Comparison of ENCODE assay signal across 2 fruit fly cellular contexts in the genomic region with DNA sequence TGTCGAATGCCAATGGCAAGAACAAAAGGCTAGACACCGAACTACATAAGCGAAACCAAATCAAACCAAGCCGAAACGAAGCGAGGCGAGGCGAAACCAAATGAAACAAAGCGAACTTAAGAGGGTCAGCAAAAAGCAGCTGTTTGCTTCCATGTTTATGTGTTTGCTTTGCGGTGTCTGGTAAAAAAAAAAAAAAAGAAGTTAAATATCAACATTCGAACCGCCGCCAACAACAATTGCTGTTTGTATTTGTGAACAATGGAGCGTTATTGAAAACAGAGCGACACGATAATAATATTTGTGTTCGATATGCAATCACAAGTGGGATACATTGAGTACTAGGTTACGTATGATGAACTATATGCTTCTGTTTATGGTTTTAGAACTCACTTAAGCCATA.
TF ChIP-seq lines count a peak whose summit lies in the region.

No protein-coding gene starts in this region.

TF ChIP-seq in whole organism, embryonic, 481 proteins besides CTCF, POLR2A, EP300 and RAD21 (continued from another document and continues in another):
- TF ChIP-seq CG6813 (GFP tag; optimal IDR thresholded peaks at IDR 0.05; lab: Kevin White, UChicago) (peak; percentile 37), B-H1 (GFP tag; IDR thresholded peaks at IDR 0.05; lab: Robert Waterston, UW) (no peak), CG30020 (tag; optimal IDR thresholded peaks at IDR 0.05; lab: Kevin White, UChicago) (no peak), mld (GFP tag; IDR thresholded peaks at IDR 0.05; lab: Robert Waterston, UW; ENCODE audit: partially characterized antibody) (no peak), sens-2 (GFP tag; IDR thresholded peaks at IDR 0.05; lab: Robert Waterston, UW) (no peak), lov (optimal IDR thresholded peaks at IDR 0.05; lab: Kevin White, UChicago) (no peak), lov (GFP tag; IDR thresholded peaks at IDR 0.05; lab: Robert Waterston, UW) (no peak), dm (GFP tag; optimal IDR thresholded peaks at IDR 0.05; lab: Kevin White, UChicago) (no peak), Mes4 (GFP tag; optimal IDR thresholded peaks at IDR 0.05; lab: Kevin White, UChicago) (no peak), Fer3 (tag; optimal IDR thresholded peaks at IDR 0.05; lab: Kevin White, UChicago) (peak; percentile 45), unc-4 (GFP tag; IDR thresholded peaks at IDR 0.05; lab: Robert Waterston, UW; ENCODE audit: partially characterized antibody) (no peak), sug (tag; optimal IDR thresholded peaks at IDR 0.05; lab: Kevin White, UChicago) (no peak), dysf (GFP tag; IDR thresholded peaks at IDR 0.05; lab: Robert Waterston, UW) (no peak; the same call in 2 of the 3 replicates), lbe (GFP tag; optimal IDR thresholded peaks at IDR 0.05; lab: Kevin White, UChicago) (peak; percentile 14), CG6683 (GFP tag; optimal IDR thresholded peaks at IDR 0.05; lab: Kevin White, UChicago) (no peak), PHDP (tag; optimal IDR thresholded peaks at IDR 0.05; lab: Kevin White, UChicago) (peak; percentile 50), ap (GFP tag; IDR thresholded peaks at IDR 0.05; lab: Robert Waterston, UW) (no peak), oc (tag; optimal IDR thresholded peaks at IDR 0.05; lab: Kevin White, UChicago) (no peak), CG2678 (tag; optimal IDR thresholded peaks at IDR 0.05; lab: Kevin White, UChicago) (peak; percentile 50), CG12155 (GFP tag; optimal IDR thresholded peaks at IDR 0.05; lab: Kevin White, UChicago) (no peak), Scr (GFP tag; IDR thresholded peaks at IDR 0.05; lab: Robert Waterston, UW; ENCODE audit: partially characterized antibody) (no peak), ab (GFP tag; optimal IDR thresholded peaks at IDR 0.05; lab: Kevin White, UChicago) (no peak), cwo (GFP tag; optimal IDR thresholded peaks at IDR 0.05; lab: Kevin White, UChicago) (no peak), vfl (GFP tag; optimal IDR thresholded peaks at IDR 0.05; lab: Kevin White, UChicago) (no peak), CG9817 (tag; optimal IDR thresholded peaks at IDR 0.05; lab: Kevin White, UChicago) (peak; percentile 13), GATAe (GFP tag; conservative IDR thresholded peaks at IDR 0.05; lab: Robert Waterston, UW) (no peak), NFAT (GFP tag; IDR thresholded peaks at IDR 0.05; lab: Robert Waterston, UW) (no peak), CG3726 (GFP tag; IDR thresholded peaks at IDR 0.05; lab: Robert Waterston, UW) (no peak), vvl (GFP tag; IDR thresholded peaks at IDR 0.05; lab: Robert Waterston, UW) (no peak), CG1024 (GFP tag; IDR thresholded peaks at IDR 0.05; lab: Robert Waterston, UW) (no peak), CG12769 (tag; optimal IDR thresholded peaks at IDR 0.05; lab: Kevin White, UChicago) (peak; percentile 29), chm (GFP tag; IDR thresholded peaks at IDR 0.05; lab: Robert Waterston, UW) (0 out of 2 replicates have a peak, but pooled peaks have one; percentile 8), CG12219 (GFP tag; optimal IDR thresholded peaks at IDR 0.05; lab: Kevin White, UChicago) (no peak), NC2α (GFP tag; optimal IDR thresholded peaks at IDR 0.05; lab: Kevin White, UChicago) (no peak), Dbx (GFP tag; IDR thresholded peaks at IDR 0.05; lab: Robert Waterston, UW) (no peak), seq (GFP tag; IDR thresholded peaks at IDR 0.05; lab: Robert Waterston, UW) (no peak), Max (GFP tag; optimal IDR thresholded peaks at IDR 0.05; lab: Kevin White, UChicago) (no peak), CG10565 (GFP tag; optimal IDR thresholded peaks at IDR 0.05; lab: Kevin White, UChicago) (no peak), CG2120 (GFP tag; optimal IDR thresholded peaks at IDR 0.05; lab: Kevin White, UChicago) (peak; percentile 44), Blimp-1 (GFP tag; optimal IDR thresholded peaks at IDR 0.05; lab: Kevin White, UChicago) (no peak), CG8290 (GFP tag; optimal IDR thresholded peaks at IDR 0.05; lab: Kevin White, UChicago) (no peak), CG8290 (tag; optimal IDR thresholded peaks at IDR 0.05; lab: Kevin White, UChicago) (peak in 1 of 2 experiments; percentile 35), NK7.1 (GFP tag; optimal IDR thresholded peaks at IDR 0.05; lab: Kevin White, UChicago) (no peak), CG17359 (tag; optimal IDR thresholded peaks at IDR 0.05; lab: Kevin White, UChicago) (peak; percentile 20), Meics (GFP tag; optimal IDR thresholded peaks at IDR 0.05; lab: Kevin White, UChicago) (peak; percentile 63), caup (GFP tag; optimal IDR thresholded peaks at IDR 0.05; lab: Kevin White, UChicago; ENCODE audit: severe bottlenecking) (peak; percentile 57), CG11560 (tag; IDR thresholded peaks at IDR 0.05; lab: Robert Waterston, UW) (no peak), HLH4C (GFP tag; IDR thresholded peaks at IDR 0.05; lab: Robert Waterston, UW; ENCODE audit: partially characterized antibody) (no peak), CG10462 (GFP tag; optimal IDR thresholded peaks at IDR 0.05; lab: Kevin White, UChicago) (no peak), CG13424 (tag; optimal IDR thresholded peaks at IDR 0.05; lab: Kevin White, UChicago) (peak; percentile 13), CG11723 (GFP tag; optimal IDR thresholded peaks at IDR 0.05; lab: Kevin White, UChicago) (no peak), CG32532 (GFP tag; IDR thresholded peaks at IDR 0.05; lab: Robert Waterston, UW) (no peak), CG12744 (GFP tag; optimal IDR thresholded peaks at IDR 0.05; lab: Kevin White, UChicago) (peak; percentile 6), CG18476 (GFP tag; optimal IDR thresholded peaks at IDR 0.05; lab: Kevin White, UChicago) (no peak), slou (GFP tag; optimal IDR thresholded peaks at IDR 0.05; lab: Kevin White, UChicago) (no peak), Lpt (GFP tag; optimal IDR thresholded peaks at IDR 0.05; lab: Kevin White, UChicago) (no peak), CG15011 (GFP tag; optimal IDR thresholded peaks at IDR 0.05; lab: Kevin White, UChicago) (peak; percentile 25), rib (GFP tag; IDR thresholded peaks at IDR 0.05; lab: Robert Waterston, UW) (no peak), hb (GFP tag; IDR thresholded peaks at IDR 0.05; lab: Robert Waterston, UW; ENCODE audit: partially characterized antibody) (no peak), Camta (GFP tag; optimal IDR thresholded peaks at IDR 0.05; lab: Kevin White, UChicago) (no peak), Atf3 (GFP tag; optimal IDR thresholded peaks at IDR 0.05; lab: Kevin White, UChicago) (no peak), nmo (GFP tag; optimal IDR thresholded peaks at IDR 0.05; lab: Kevin White, UChicago) (no peak), CG10543 (GFP tag; optimal IDR thresholded peaks at IDR 0.05; lab: Kevin White, UChicago) (peak; percentile 10), ttk (GFP tag; IDR thresholded peaks at IDR 0.05; lab: Robert Waterston, UW) (no peak), HLHmδ (GFP tag; optimal IDR thresholded peaks at IDR 0.05; lab: Kevin White, UChicago) (no peak), CG7271 (tag; optimal IDR thresholded peaks at IDR 0.05; lab: Kevin White, UChicago) (no peak)

TF ChIP-seq in whole organism, prepupa, 60 proteins besides CTCF, POLR2A, EP300 and RAD21 (continued from another document):
- TF ChIP-seq Sox102F (GFP tag; optimal IDR thresholded peaks at IDR 0.05; lab: Kevin White, UChicago) (peak; percentile 19), fd59A (GFP tag; optimal IDR thresholded peaks at IDR 0.05; lab: Kevin White, UChicago) (peak; percentile 17), svp (GFP tag; lab: Kevin White, UChicago) (no peak), vri (GFP tag; optimal IDR thresholded peaks at IDR 0.05; lab: Kevin White, UChicago) (peak; percentile 39), CG34406 (GFP tag; optimal IDR thresholded peaks at IDR 0.05; lab: Kevin White, UChicago) (peak; percentile 13), spab (GFP tag; optimal IDR thresholded peaks at IDR 0.05; lab: Kevin White, UChicago) (no peak), Eip75B (GFP tag; optimal IDR thresholded peaks at IDR 0.05; lab: Kevin White, UChicago) (peak; percentile 49), Met (GFP tag; optimal IDR thresholded peaks at IDR 0.05; lab: Kevin White, UChicago) (peak; percentile 9), topi (GFP tag; optimal IDR thresholded peaks at IDR 0.05; lab: Kevin White, UChicago) (no peak), CG32006 (GFP tag; optimal IDR thresholded peaks at IDR 0.05; lab: Kevin White, UChicago) (no peak), net (GFP tag; optimal IDR thresholded peaks at IDR 0.05; lab: Kevin White, UChicago) (peak; percentile 8)
